Fruit fly (Drosophila melanogaster): Measurements from ENCODE around the gene CG18304.

Gene CG18304

DNA sequence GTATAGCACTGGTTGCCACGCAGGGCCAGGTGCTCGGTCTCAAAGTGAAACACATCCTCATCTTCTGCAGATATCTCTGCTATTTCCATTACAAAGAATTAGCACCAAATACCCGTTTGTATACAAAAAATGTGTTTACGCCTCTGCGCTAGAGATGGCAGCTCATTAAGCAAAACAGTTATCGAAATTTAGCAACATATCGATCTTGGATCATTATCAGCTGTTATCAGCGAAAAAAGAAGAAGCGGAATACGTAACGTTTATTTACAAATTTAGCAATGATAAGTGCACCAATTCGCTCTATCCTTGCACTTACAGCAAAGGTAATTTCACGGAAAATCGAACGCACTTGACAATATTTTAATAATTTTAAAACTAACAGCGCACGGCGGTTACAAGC is 17.6 kb upstream of the CG18304 start, which contains the start of the genes Atac1 and Hmgcl (continued):
- TF ChIP-seq eyg (GFP tag; optimal IDR thresholded peaks at IDR 0.05) (no peak), jigr1 (GFP tag; IDR thresholded peaks at IDR 0.05) (no peak), tup (GFP tag; optimal IDR thresholded peaks at IDR 0.05) (no peak), CG15601 (tag; optimal IDR thresholded peaks at IDR 0.05) (no peak), Pdp1 (GFP tag; optimal IDR thresholded peaks at IDR 0.05) (peak in 1 of 2 experiments; percentile 87), CG8290 (GFP tag; optimal IDR thresholded peaks at IDR 0.05) (peak; percentile 63), CG8290 (tag; optimal IDR thresholded peaks at IDR 0.05) (no peak), ranshi (GFP tag; IDR thresholded peaks at IDR 0.05) (no peak), CG10543 (GFP tag; optimal IDR thresholded peaks at IDR 0.05) (no peak), lov (optimal IDR thresholded peaks at IDR 0.05) (no peak), lov (GFP tag; IDR thresholded peaks at IDR 0.05) (no peak), CG11247 (GFP tag; IDR thresholded peaks at IDR 0.05) (no peak), CG3847 (GFP tag; IDR thresholded peaks at IDR 0.05) (no peak), CG2678 (tag; optimal IDR thresholded peaks at IDR 0.05) (no peak), Dll (GFP tag; IDR thresholded peaks at IDR 0.05; ENCODE audit: partially characterized antibody) (peak; percentile 68), trem (tag; optimal IDR thresholded peaks at IDR 0.05) (no peak), CG12155 (GFP tag; optimal IDR thresholded peaks at IDR 0.05) (no peak), crc (GFP tag; optimal IDR thresholded peaks at IDR 0.05) (no peak), lola (GFP tag; optimal IDR thresholded peaks at IDR 0.05) (no peak), BtbVII (GFP tag; optimal IDR thresholded peaks at IDR 0.05) (no peak), CG4707 (GFP tag; optimal IDR thresholded peaks at IDR 0.05) (no peak), ken (GFP tag; IDR thresholded peaks at IDR 0.05) (no peak), sr (GFP tag; IDR thresholded peaks at IDR 0.05) (no peak), CG4404 (GFP tag; IDR thresholded peaks at IDR 0.05) (no peak), Gsc (GFP tag; IDR thresholded peaks at IDR 0.05) (no peak), Ets65A (GFP tag) (no peak), pho (GFP tag; optimal IDR thresholded peaks at IDR 0.05) (no peak), CG5180 (GFP tag; optimal IDR thresholded peaks at IDR 0.05) (no peak), Hr3 (GFP tag; optimal IDR thresholded peaks at IDR 0.05) (no peak), Atf3 (GFP tag; optimal IDR thresholded peaks at IDR 0.05) (no peak), peb (GFP tag; IDR thresholded peaks at IDR 0.05) (no peak), kah (GFP tag; optimal IDR thresholded peaks at IDR 0.05) (no peak), sens-2 (GFP tag; IDR thresholded peaks at IDR 0.05) (no peak), CG11398 (GFP tag; optimal IDR thresholded peaks at IDR 0.05) (no peak), CG17829 (tag; optimal IDR thresholded peaks at IDR 0.05) (no peak), sens (GFP tag) (peak; percentile 5), dysf (GFP tag; IDR thresholded peaks at IDR 0.05) (no peak), Hmx (GFP tag; optimal IDR thresholded peaks at IDR 0.05) (no peak), fd3F (GFP tag; optimal IDR thresholded peaks at IDR 0.05) (no peak), Taf1 (GFP tag; IDR thresholded peaks at IDR 0.05) (no peak), btn (GFP tag; optimal IDR thresholded peaks at IDR 0.05) (no peak), vfl (GFP tag; optimal IDR thresholded peaks at IDR 0.05) (no peak), slp2 (GFP tag; optimal IDR thresholded peaks at IDR 0.05) (no peak), D (optimal IDR thresholded peaks at IDR 0.05) (no peak), D (GFP tag; optimal IDR thresholded peaks at IDR 0.05) (no peak), dan (GFP tag; IDR thresholded peaks at IDR 0.05) (no peak), Scr (GFP tag; IDR thresholded peaks at IDR 0.05; ENCODE audit: partially characterized antibody) (0 out of 2 replicates have a peak, but pooled peaks have one; percentile 16), ato (GFP tag; IDR thresholded peaks at IDR 0.05; ENCODE audit: partially characterized antibody) (no peak), BEAF-32 (GFP tag; optimal IDR thresholded peaks at IDR 0.05) (peak; percentile 35), ro (GFP tag; IDR thresholded peaks at IDR 0.05) (no peak), Ada2b (GFP tag; IDR thresholded peaks at IDR 0.05) (no peak), CG17385 (GFP tag; optimal IDR thresholded peaks at IDR 0.05) (peak; percentile 89), lmd (GFP tag; IDR thresholded peaks at IDR 0.05) (no peak), CG4854 (GFP tag; optimal IDR thresholded peaks at IDR 0.05) (no peak)
